Fruit fly (Drosophila melanogaster): ENCODE data around the gene Xport-A.

- TF ChIP-seq Sin3A (optimal IDR thresholded peaks at IDR 0.05) (no peak), psq (optimal IDR thresholded peaks at IDR 0.05) (no peak), ttk (optimal IDR thresholded peaks at IDR 0.05) (no peak)
Observed at dm6 chr3R:19928544-19928943, 13.3 kb upstream of the Xport-A start, which contains the start of gene CG4459.
